Worm (Caenorhabditis elegans) whole organism, L3 larva: ENCODE measurements around the gene ddn-1.
A peak's percentile ranks its signal among the peaks of the same experiment; 100 is the strongest.

Experiments
- R02D3.7 ChIP-seq: fragments of 150-350 bp; optimal IDR thresholded peaks from 2 replicates; lab custom pipeline; 2014; ENCODE audit warnings: missing biosample characterization, missing genetic modification characterization
- ZK546.5 ChIP-seq: sonication (generic microtip); optimal IDR thresholded peaks from 2 replicates; lab custom pipeline; 2017; ENCODE audit warnings: missing biosample characterization, missing genetic modification characterization
- ceh-16 ChIP-seq: sonication (generic microtip); optimal IDR thresholded peaks from 2 replicates; lab custom pipeline; 2017; ENCODE audit warnings: missing biosample characterization, missing genetic modification characterization
- ceh-82 ChIP-seq: fragments of 150-350 bp; optimal IDR thresholded peaks from 2 replicates; lab custom pipeline; 2014; ENCODE audit warnings: missing biosample characterization, missing genetic modification characterization
- ceh-9 ChIP-seq: sonication (generic microtip); optimal IDR thresholded peaks from 2 replicates; lab custom pipeline; 2018; ENCODE audit warnings: missing biosample characterization, missing genetic modification characterization
- daf-12 ChIP-seq: fragments of 150-350 bp; optimal IDR thresholded peaks from 2 replicates; lab custom pipeline; 2014; ENCODE audit warnings: missing biosample characterization, missing genetic modification reagents, missing genetic modification characterization
- egl-5 ChIP-seq: fragments of 150-350 bp; optimal IDR thresholded peaks from 2 replicates; lab custom pipeline; 2017; ENCODE audit warnings: missing biosample characterization, missing genetic modification reagents, missing genetic modification characterization, inconsistent platforms
- elt-1 ChIP-seq: fragments of 150-350 bp; optimal IDR thresholded peaks from 2 replicates; lab custom pipeline; 2014; ENCODE audit warnings: missing biosample characterization, missing genetic modification characterization
- elt-2 ChIP-seq: sonication (generic microtip); optimal IDR thresholded peaks from 2 replicates; lab custom pipeline; 2016; ENCODE audit warnings: missing genetic modification reagents, mild to moderate bottlenecking, missing genetic modification characterization, missing compliant biosample characterization
- elt-3 ChIP-seq, 3 experiments: fragments of 150-350 bp in 1 of 3; sonication (generic microtip) in 2 of 3; optimal IDR thresholded peaks; 2 replicates in 2 of 3; 4 replicates in 1 of 3; lab custom pipeline; 2014 to 2017; ENCODE audit warnings: missing biosample characterization in 3 of 3, missing genetic modification characterization in 3 of 3
- fkh-10 ChIP-seq: sonication (generic microtip); optimal IDR thresholded peaks from 2 replicates; lab custom pipeline; 2017; ENCODE audit warnings: missing biosample characterization, missing genetic modification reagents, missing genetic modification characterization
- hmg-11 ChIP-seq: sonication (generic microtip); optimal IDR thresholded peaks from 2 replicates; lab custom pipeline; 2016; ENCODE audit warnings: missing genetic modification characterization, missing compliant biosample characterization
- lin-15B ChIP-seq: fragments of 150-350 bp; optimal IDR thresholded peaks from 2 replicates; lab custom pipeline; 2014; ENCODE audit warnings: missing biosample characterization, missing genetic modification characterization
- lin-39 ChIP-seq: fragments of 150-350 bp; optimal IDR thresholded peaks from 2 replicates; lab custom pipeline; 2018; ENCODE audit warnings: missing biosample characterization, missing genetic modification reagents, missing genetic modification characterization
- lsy-12 ChIP-seq: sonication (generic microtip); optimal IDR thresholded peaks from 2 replicates; lab custom pipeline; 2016; ENCODE audit warnings: mild to moderate bottlenecking, missing genetic modification characterization, missing compliant biosample characterization
- mml-1 ChIP-seq: fragments of 150-350 bp; sonication (generic microtip); optimal IDR thresholded peaks from 3 replicates; lab custom pipeline; 2014; ENCODE audit warnings: missing biosample characterization, missing genetic modification characterization
- nfya-1 ChIP-seq: sonication (generic microtip); optimal IDR thresholded peaks from 2 replicates; lab custom pipeline; 2017; ENCODE audit warnings: missing genetic modification characterization, mild to moderate bottlenecking, missing compliant biosample characterization, antibody characterized with exemption, moderate library complexity; ENCODE audit not compliant: insufficient read depth
- nhr-23 ChIP-seq: fragments of 150-350 bp; optimal IDR thresholded peaks from 2 replicates; lab custom pipeline; 2014; ENCODE audit warnings: missing biosample characterization, missing genetic modification reagents, missing genetic modification characterization
- nhr-237 ChIP-seq: fragments of 150-350 bp; optimal IDR thresholded peaks from 2 replicates; lab custom pipeline; 2014; ENCODE audit warnings: missing biosample characterization, missing genetic modification characterization
- nhr-25 ChIP-seq: sonication (generic microtip); optimal IDR thresholded peaks from 2 replicates; lab custom pipeline; 2017; ENCODE audit warnings: missing biosample characterization, missing genetic modification characterization
- nhr-28 ChIP-seq: fragments of 150-350 bp; optimal IDR thresholded peaks from 2 replicates; lab custom pipeline; 2014; ENCODE audit warnings: missing biosample characterization, missing genetic modification characterization
- nhr-77 ChIP-seq: fragments of 150-350 bp; optimal IDR thresholded peaks from 2 replicates; lab custom pipeline; 2014; ENCODE audit warnings: missing biosample characterization, missing genetic modification characterization
- pha-4 ChIP-seq: fragments of 150-350 bp; optimal IDR thresholded peaks from 2 replicates; lab custom pipeline; 2014; ENCODE audit warnings: missing biosample characterization, missing genetic modification reagents, missing genetic modification characterization
- pqm-1 ChIP-seq: fragments of 150-350 bp; optimal IDR thresholded peaks from 2 replicates; lab custom pipeline; 2017; ENCODE audit warnings: missing biosample characterization, missing genetic modification characterization, inconsistent platforms
- sea-2 ChIP-seq: fragments of 150-350 bp; sonication (generic microtip); optimal IDR thresholded peaks from 4 replicates; lab custom pipeline; 2014; ENCODE audit warnings: missing biosample characterization, missing genetic modification reagents, missing genetic modification characterization
- skn-1 ChIP-seq: fragments of 150-350 bp; optimal IDR thresholded peaks from 2 replicates; lab custom pipeline; 2014; ENCODE audit warnings: missing biosample characterization, missing genetic modification characterization
- snpc-4 ChIP-seq: fragments of 150-350 bp; optimal IDR thresholded peaks from 2 replicates; lab custom pipeline; 2014; ENCODE audit warnings: missing biosample characterization, missing genetic modification characterization
- tbx-2 ChIP-seq: sonication (generic microtip); optimal IDR thresholded peaks from 2 replicates; lab custom pipeline; 2016; ENCODE audit warnings: mild to moderate bottlenecking, missing genetic modification characterization, missing compliant biosample characterization
- unc-39 ChIP-seq: sonication (generic microtip); optimal IDR thresholded peaks from 4 replicates; lab custom pipeline; 2017; ENCODE audit warnings: missing biosample characterization, missing genetic modification characterization
- unc-62 ChIP-seq: fragments of 150-350 bp; sonication (generic microtip); optimal IDR thresholded peaks from 4 replicates; lab custom pipeline; 2014; ENCODE audit warnings: missing biosample characterization, missing genetic modification reagents, missing genetic modification characterization
- ztf-4 ChIP-seq: fragments of 150-350 bp; optimal IDR thresholded peaks from 2 replicates; lab custom pipeline; 2014; ENCODE audit warnings: missing biosample characterization, missing genetic modification characterization

The ddn-1 gene

ce11 chrV:8760416-8760815 is at the start of gene ddn-1:
TSS of gene ddn-1 (minus strand) at chrV:8760516.
- TF ChIP-seq nhr-77 (no peak), mml-1 (tag; lab: Kevin White, UChicago) (no peak), elt-1 (tag; lab: Kevin White, UChicago) (no peak), nhr-28 (tag; lab: Kevin White, UChicago) (no peak), R02D3.7 (tag; lab: Kevin White, UChicago) (no peak), sea-2 (GFP tag; lab: Kevin White, UChicago) (no peak), unc-39 (no peak), ZK546.5 (tag; lab: Kevin White, UChicago) (no peak), snpc-4 (no peak), pha-4 (tag; lab: Kevin White, UChicago) (no peak), daf-12 (no peak)
- TF ChIP-seq, all 47 proteins: peak for 0

- TF ChIP-seq lin-15B (no peak), tbx-2 (tag; lab: Kevin White, UChicago) (peak; percentile 3)
These were observed 44.7 kb upstream of the ddn-1 start for ce11 chrV:8805047-8805446.

- TF ChIP-seq unc-39 (no peak), ceh-16 (no peak), lin-39 (tag; lab: Kevin White, UChicago) (peak; percentile 48), unc-62 (GFP tag; lab: Kevin White, UChicago) (peak; percentile 3), elt-1 (tag; lab: Kevin White, UChicago) (no peak), hmg-11 (peak; percentile 8), daf-12 (no peak), ztf-4 (tag; lab: Kevin White, UChicago) (no peak)
These were observed 41.9 kb upstream of the ddn-1 start for ce11 chrV:8802252-8802651.

ce11 chrV:8800978-8801559 is 40.8 kb upstream of the ddn-1 start, which contains the start of gene magu-2:
TSS of gene magu-2 (minus strand) at chrV:8801028.
- TF ChIP-seq fkh-10 (GFP tag; lab: Kevin White, UChicago) = peak; percentile 32
- no peak for TF ChIP-seq ceh-9

- no peak for TF ChIP-seq nfya-1 (tag; lab: Kevin White, UChicago)
- TF ChIP-seq ztf-4 (tag; lab: Kevin White, UChicago) = no peak
- no peak for TF ChIP-seq skn-1 (tag; lab: Kevin White, UChicago)
- TF ChIP-seq elt-2 (tag; lab: Kevin White, UChicago) = peak; percentile 21
- no peak for TF ChIP-seq elt-1 (tag; lab: Kevin White, UChicago)
- TF ChIP-seq unc-62 (GFP tag; lab: Kevin White, UChicago) = no peak
- TF ChIP-seq ceh-82 (tag; lab: Kevin White, UChicago) = no peak
- no peak for TF ChIP-seq lsy-12 (tag; lab: Kevin White, UChicago)
- peak; percentile 29 for TF ChIP-seq nhr-25
- TF ChIP-seq R02D3.7 (tag; lab: Kevin White, UChicago) = no peak
- TF ChIP-seq nhr-237 (tag; lab: Kevin White, UChicago) = no peak
- TF ChIP-seq egl-5 (tag; lab: Kevin White, UChicago) = no peak
- TF ChIP-seq nhr-23 (tag; lab: Kevin White, UChicago) = no peak
- no peak for TF ChIP-seq elt-3 (tag; optimal IDR thresholded peaks at IDR 0.05; lab: Kevin White, UChicago)
- TF ChIP-seq mml-1 (tag; lab: Kevin White, UChicago) = no peak
- TF ChIP-seq ZK546.5 (tag; lab: Kevin White, UChicago) = no peak
These were observed 39.0 kb upstream of the ddn-1 start for ce11 chrV:8799293-8799812.

- TF ChIP-seq elt-2 (tag; lab: Kevin White, UChicago) (peak; percentile 8), pqm-1 (tag; lab: Kevin White, UChicago) (no peak)
- TF ChIP-seq, all 47 proteins: peak for 1
These were observed 38.2 kb upstream of the ddn-1 start for ce11 chrV:8798470-8798869.
